Worm (Caenorhabditis elegans) whole organism, young adult: ENCODE data around the gene ippk-1.
A peak's percentile ranks its signal among the peaks of the same experiment; 100 is the strongest.

Source experiments
- B0019.2 ChIP-seq: fragments of 200-800 bp; sonication (Bioruptor generic); conservative IDR thresholded peaks from 2 replicates; pipeline ENCODE4 v1.3.6; 2022; ENCODE audit warnings: missing genetic modification reagents, missing genetic modification characterization, missing compliant biosample characterization
- C06A6.2 ChIP-seq: fragments of 200-800 bp; sonication (Bioruptor generic); conservative IDR thresholded peaks from 2 replicates; pipeline ENCODE4 v1.3.6; 2022; ENCODE audit warnings: missing genetic modification characterization, missing compliant biosample characterization
- F22D6.2 ChIP-seq: sonication (generic microtip); optimal IDR thresholded peaks from 2 replicates; lab custom pipeline; 2016; ENCODE audit warnings: mild to moderate bottlenecking, missing genetic modification characterization, missing compliant biosample characterization
- F37B4.10 ChIP-seq: fragments of 200-800 bp; sonication (Bioruptor generic); IDR thresholded peaks from 2 replicates; pipeline ENCODE4 v1.3.6; 2022; ENCODE audit warnings: missing genetic modification characterization, missing compliant biosample characterization
- F55B11.4 ChIP-seq: sonication (generic microtip); optimal IDR thresholded peaks from 2 replicates; lab custom pipeline; 2016; ENCODE audit warnings: missing compliant biosample characterization, missing genetic modification characterization, borderline replicate concordance; ENCODE audit not compliant: insufficient read depth
- K11D2.4 ChIP-seq: fragments of 200-800 bp; sonication (Bioruptor generic); IDR thresholded peaks from 2 replicates; pipeline ENCODE4 v1.3.6; 2022; ENCODE audit warnings: missing genetic modification reagents, missing genetic modification characterization, missing compliant biosample characterization
- Y53G8AR.9 ChIP-seq: fragments of 200-800 bp; sonication (Bioruptor generic); conservative IDR thresholded peaks from 2 replicates; pipeline ENCODE4 v1.3.6; 2022; ENCODE audit warnings: missing genetic modification reagents, missing genetic modification characterization, missing compliant biosample characterization
- Y56A3A.18 ChIP-seq: fragments of 200-800 bp; sonication (Bioruptor generic); IDR thresholded peaks from 2 replicates; pipeline ENCODE4 v1.3.6; 2022; ENCODE audit warnings: missing genetic modification reagents, missing genetic modification characterization, missing compliant biosample characterization
- akir-1 ChIP-seq: fragments of 200-800 bp; sonication (Bioruptor generic); optimal IDR thresholded peaks from 2 replicates; lab custom pipeline; 2018; ENCODE audit warnings: mild to moderate bottlenecking, missing genetic modification characterization, moderate library complexity, missing compliant biosample characterization
- ama-1 ChIP-seq, 3 experiments: fragments of 150-350 bp in 1 of 3; sonication (generic microtip) in 2 of 3; optimal IDR thresholded peaks; 2 replicates each; lab custom pipeline; 2014 to 2018; ENCODE audit warnings: missing biosample characterization in 2 of 3, missing genetic modification characterization in 2 of 3, missing genetic modification reagents in 2 of 3
- attf-5 ChIP-seq: fragments of 200-800 bp; sonication (Bioruptor generic); optimal IDR thresholded peaks from 2 replicates; lab custom pipeline; 2018; ENCODE audit warnings: mild to moderate bottlenecking, missing genetic modification characterization, missing compliant biosample characterization
- cebp-1 ChIP-seq, 2 experiments: fragments of 200-800 bp in 1 of 2; sonication (Bioruptor generic) in 1 of 2; sonication (generic microtip) in 1 of 2; IDR thresholded peaks in 1 of 2; optimal IDR thresholded peaks in 1 of 2; 2 replicates each; pipeline versions ENCODE4 v1.3.6 to Lab custom; 2017 to 2022; ENCODE audit warnings: missing compliant biosample characterization in 2 of 2, missing genetic modification characterization in 2 of 2, mild to moderate bottlenecking in 1 of 2, missing genetic modification reagents in 1 of 2, moderate library complexity in 1 of 2
- ceh-27 ChIP-seq: fragments of 200-800 bp; sonication (Bioruptor generic); optimal IDR thresholded peaks from 2 replicates; lab custom pipeline; 2018; ENCODE audit warnings: mild to moderate bottlenecking, missing genetic modification characterization, moderate library complexity, missing compliant biosample characterization
- dpff-1 ChIP-seq: sonication (generic microtip); optimal IDR thresholded peaks from 2 replicates; lab custom pipeline; 2017; ENCODE audit warnings: mild to moderate bottlenecking, missing genetic modification characterization, missing compliant biosample characterization
- egl-18 ChIP-seq: fragments of 200-800 bp; sonication (Bioruptor generic); IDR thresholded peaks from 2 replicates; pipeline ENCODE4 v1.3.6; 2022; ENCODE audit warnings: missing genetic modification reagents, missing genetic modification characterization, missing compliant biosample characterization
- egl-44 ChIP-seq: fragments of 200-800 bp; sonication (Bioruptor generic); IDR thresholded peaks from 2 replicates; pipeline ENCODE4 v1.3.6; 2022; ENCODE audit warnings: missing genetic modification reagents, missing genetic modification characterization, missing compliant biosample characterization
- ekl-4 ChIP-seq: fragments of 200-800 bp; sonication (Bioruptor generic); IDR thresholded peaks from 2 replicates; pipeline ENCODE4 v1.3.6; 2022; ENCODE audit warnings: missing genetic modification reagents, missing genetic modification characterization, missing compliant biosample characterization
- him-1 ChIP-seq: sonication (generic microtip); optimal IDR thresholded peaks from 2 replicates; lab custom pipeline; 2016; ENCODE audit warnings: missing genotype, missing genetic modification reagents, missing genetic modification characterization, missing compliant biosample characterization
- hrde-1 ChIP-seq: sonication (generic microtip); optimal IDR thresholded peaks from 2 replicates; lab custom pipeline; 2016; ENCODE audit warnings: missing genetic modification characterization, mild to moderate bottlenecking, missing compliant biosample characterization, moderate library complexity, missing genotype, missing genetic modification reagents, borderline replicate concordance
- let-526 ChIP-seq: fragments of 200-800 bp; sonication (Bioruptor generic); IDR thresholded peaks from 2 replicates; pipeline ENCODE4 v1.3.6; 2022; ENCODE audit warnings: missing genetic modification reagents, missing genetic modification characterization, missing compliant biosample characterization
- lir-1 ChIP-seq: fragments of 200-800 bp; sonication (Bioruptor generic); conservative IDR thresholded peaks from 2 replicates; pipeline ENCODE4 v1.3.6; 2022; ENCODE audit warnings: missing genetic modification reagents, missing genetic modification characterization, missing compliant biosample characterization
- madf-3 ChIP-seq: fragments of 200-800 bp; sonication (Bioruptor generic); IDR thresholded peaks from 2 replicates; pipeline ENCODE4 v1.3.6; 2022; ENCODE audit warnings: missing genetic modification reagents, missing genetic modification characterization, missing compliant biosample characterization
- mel-28 ChIP-seq: sonication (generic microtip); optimal IDR thresholded peaks from 2 replicates; lab custom pipeline; 2016; ENCODE audit warnings: borderline replicate concordance, mild to moderate bottlenecking, missing genetic modification characterization, missing compliant biosample characterization
- nfyb-1 ChIP-seq: fragments of 200-800 bp; sonication (Bioruptor generic); IDR thresholded peaks from 2 replicates; pipeline ENCODE4 v1.3.6; 2022; ENCODE audit warnings: missing genetic modification reagents, missing genetic modification characterization, missing compliant biosample characterization
- nhr-80 ChIP-seq: sonication (generic microtip); optimal IDR thresholded peaks from 2 replicates; lab custom pipeline; 2016; ENCODE audit warnings: missing genetic modification characterization, missing compliant biosample characterization
- pha-4 ChIP-seq: fragments of 150-350 bp; sonication (generic microtip); optimal IDR thresholded peaks from 2 replicates; lab custom pipeline; 2014; ENCODE audit warnings: missing biosample characterization, missing genetic modification reagents, missing genetic modification characterization
- repo-1 ChIP-seq: sonication (generic microtip); optimal IDR thresholded peaks from 2 replicates; lab custom pipeline; 2017; ENCODE audit warnings: mild to moderate bottlenecking, missing genetic modification characterization, missing compliant biosample characterization
- sdz-38 ChIP-seq: sonication (generic microtip); optimal IDR thresholded peaks from 2 replicates; lab custom pipeline; 2016; ENCODE audit warnings: missing genotype, missing genetic modification characterization, missing compliant biosample characterization
- sea-2 ChIP-seq: fragments of 200-800 bp; sonication (Bioruptor generic); IDR thresholded peaks from 2 replicates; pipeline ENCODE4 v1.3.6; 2022; ENCODE audit warnings: missing genetic modification characterization, missing compliant biosample characterization
- snpc-4 ChIP-seq, 5 experiments: fragments of 150-350 bp in 1 of 5; sonication (generic microtip) in 4 of 5; optimal IDR thresholded peaks; 2 replicates each; lab custom pipeline; 2014 to 2018; ENCODE audit warnings: missing genetic modification characterization in 5 of 5, missing biosample characterization in 3 of 5, antibody characterized with exemption in 2 of 5, mild to moderate bottlenecking in 2 of 5, missing compliant biosample characterization in 2 of 5, missing genotype in 2 of 5, moderate library complexity in 2 of 5, missing genetic modification reagents in 1 of 5
- sptf-2 ChIP-seq: fragments of 200-800 bp; sonication (Bioruptor generic); optimal IDR thresholded peaks from 2 replicates; lab custom pipeline; 2018; ENCODE audit warnings: mild to moderate bottlenecking, missing genetic modification characterization, missing compliant biosample characterization
- tlf-1 ChIP-seq: fragments of 200-800 bp; sonication (Bioruptor generic); optimal IDR thresholded peaks from 2 replicates; lab custom pipeline; 2018; ENCODE audit warnings: mild to moderate bottlenecking, missing genetic modification characterization, missing compliant biosample characterization
- zim-3 ChIP-seq: sonication (generic microtip); optimal IDR thresholded peaks from 2 replicates; lab custom pipeline; 2017; ENCODE audit warnings: mild to moderate bottlenecking, missing genetic modification characterization, moderate library complexity, missing compliant biosample characterization
- ztf-25 ChIP-seq: fragments of 200-800 bp; sonication (Bioruptor generic); IDR thresholded peaks from 2 replicates; pipeline ENCODE4 v1.3.6; 2022; ENCODE audit warnings: missing genetic modification reagents, missing genetic modification characterization, missing compliant biosample characterization
- ztf-26 ChIP-seq: sonication (generic microtip); optimal IDR thresholded peaks from 2 replicates; lab custom pipeline; 2017; ENCODE audit warnings: missing genetic modification characterization, missing compliant biosample characterization
- ztf-28 ChIP-seq: fragments of 200-800 bp; sonication (Bioruptor generic); IDR thresholded peaks from 2 replicates; pipeline ENCODE4 v1.3.6; 2022; ENCODE audit warnings: missing genetic modification reagents, missing genetic modification characterization, missing compliant biosample characterization

The ippk-1 gene

ce11 chrII:12059872-12060271 lies 17.2 kb downstream of the ippk-1 start:
- no peak for TF ChIP-seq C06A6.2 (GFP tag; lab: Robert Waterston, UW)
- TF ChIP-seq ztf-28: 0 out of 2 replicates have a peak, but pooled peaks have one; percentile 31
- no peak for TF ChIP-seq pha-4 (tag; lab: Kevin White, UChicago)
- TF ChIP-seq let-526: 0 out of 2 replicates have a peak, but pooled peaks have one; percentile 9
- TF ChIP-seq cebp-1 (GFP tag; IDR thresholded peaks at IDR 0.05; lab: Robert Waterston, UW): no peak
- TF ChIP-seq cebp-1 (tag; optimal IDR thresholded peaks at IDR 0.05; lab: Kevin White, UChicago): peak; percentile 58
- no peak for TF ChIP-seq akir-1 (GFP tag; lab: Kevin White, UChicago)
- TF ChIP-seq egl-18 (GFP tag; lab: Robert Waterston, UW): no peak
- TF ChIP-seq tlf-1 (GFP tag; lab: Kevin White, UChicago): peak; percentile 3
- peak; percentile 47 for TF ChIP-seq repo-1 (tag; lab: Kevin White, UChicago)
- TF ChIP-seq F55B11.4 (tag; lab: Kevin White, UChicago): no peak
- peak; percentile 9 for TF ChIP-seq zim-3 (tag; lab: Kevin White, UChicago)
- TF ChIP-seq madf-3: peak; percentile 85
- TF ChIP-seq K11D2.4: peak; percentile 27; the same call in 1 of the 2 replicates
- peak; percentile 26 for TF ChIP-seq ama-1 (optimal IDR thresholded peaks at IDR 0.05; lab: Kevin White, UChicago)
- TF ChIP-seq ama-1 (GFP tag; optimal IDR thresholded peaks at IDR 0.05; lab: Kevin White, UChicago): no peak
- peak; percentile 32 for TF ChIP-seq ztf-26 (tag; lab: Kevin White, UChicago)
- peak; percentile 78 for TF ChIP-seq him-1 (tag; lab: Kevin White, UChicago)

ce11 chrII:12062521-12062920 lies 19.8 kb downstream of the ippk-1 start, which contains the start of gene arrd-7:
arrd-7 (minus strand) TSS chrII:12062621.
- TF ChIP-seq ceh-27 (GFP tag; lab: Kevin White, UChicago) (no peak), lir-1 (GFP tag; lab: Robert Waterston, UW) (no peak), sea-2 (no peak), F22D6.2 (tag; lab: Kevin White, UChicago) (no peak), ztf-25 (GFP tag; lab: Robert Waterston, UW) (no peak), mel-28 (no peak), snpc-4 (GFP tag; optimal IDR thresholded peaks at IDR 0.05; lab: Kevin White, UChicago) (no peak), snpc-4 (tag; optimal IDR thresholded peaks at IDR 0.05; lab: Kevin White, UChicago) (no peak), hrde-1 (no peak), dpff-1 (tag; lab: Kevin White, UChicago) (no peak), Y56A3A.18 (no peak), egl-44 (GFP tag; lab: Robert Waterston, UW) (no peak), zim-3 (tag; lab: Kevin White, UChicago) (no peak)

ce11 chrII:12063076-12063475 lies 20.4 kb downstream of the ippk-1 start:
- peak; percentile 65 for TF ChIP-seq nhr-80 (tag; lab: Kevin White, UChicago)
- TF ChIP-seq F37B4.10 (GFP tag; lab: Robert Waterston, UW): no peak

ce11 chrII:12064680-12065135 lies 22.0 kb downstream of the ippk-1 start, which contains the start of gene arrd-8:
arrd-8 (plus strand) TSS chrII:12065085.
- TF ChIP-seq akir-1 (GFP tag; lab: Kevin White, UChicago): no peak
- TF ChIP-seq nhr-80 (tag; lab: Kevin White, UChicago): peak; percentile 28

- TF ChIP-seq Y53G8AR.9 (GFP tag; lab: Robert Waterston, UW) (no peak), sdz-38 (tag; lab: Kevin White, UChicago) (no peak), ztf-28 (no peak), ekl-4 (GFP tag; lab: Robert Waterston, UW) (no peak), attf-5 (no peak), nfyb-1 (no peak), sptf-2 (GFP tag; lab: Kevin White, UChicago) (no peak), ceh-27 (GFP tag; lab: Kevin White, UChicago) (no peak), cebp-1 (GFP tag; IDR thresholded peaks at IDR 0.05; lab: Robert Waterston, UW) (no peak), cebp-1 (tag; optimal IDR thresholded peaks at IDR 0.05; lab: Kevin White, UChicago) (no peak), B0019.2 (GFP tag; lab: Robert Waterston, UW) (no peak), ztf-26 (tag; lab: Kevin White, UChicago) (no peak), him-1 (tag; lab: Kevin White, UChicago) (no peak)
- TF ChIP-seq, all 124 proteins: peak for 0
These were observed 24.9 kb downstream of the ippk-1 start, which contains the start of gene Y17G7B.22 for ce11 chrII:12067451-12068076. Y17G7B.22 (plus strand) TSS chrII:12068026.
